Fruit fly (Drosophila melanogaster) Kc167 (cell line): ENCODE data around the gene Hacd1.

Experiments used
- Myc ChIP-seq: fragments of >200 bp; optimal IDR thresholded peaks from 2 replicates; lab custom pipeline; 2017; ENCODE audit warnings: missing external identifiers
- Sin3A ChIP-seq: fragments of >200 bp; optimal IDR thresholded peaks from 2 replicates; lab custom pipeline; 2018; ENCODE audit warnings: missing external identifiers
- h ChIP-seq: fragments of >200 bp; optimal IDR thresholded peaks from 3 replicates; lab custom pipeline; 2018; ENCODE audit warnings: missing external identifiers
- insv ChIP-seq: fragments of >200 bp; optimal IDR thresholded peaks from 3 replicates; lab custom pipeline; 2018; ENCODE audit warnings: missing external identifiers
- psq ChIP-seq: fragments of >200 bp; optimal IDR thresholded peaks from 2 replicates; lab custom pipeline; 2017; ENCODE audit warnings: missing external identifiers
- ttk ChIP-seq: sonication (Bioruptor generic); optimal IDR thresholded peaks from 2 replicates; lab custom pipeline; 2017; ENCODE audit warnings: missing external identifiers

- TF ChIP-seq insv (lab: Kevin White, UChicago) (no peak), psq (lab: Kevin White, UChicago) (no peak), ttk (no peak), Myc (lab: Kevin White, UChicago) (no peak), h (lab: Kevin White, UChicago) (no peak), Sin3A (lab: Kevin White, UChicago) (no peak)
These were observed 25.1 kb downstream of the Hacd1 start for dm6 chr2L:11976955-11977354.
